Worm (Caenorhabditis elegans): ENCODE measurements around the gene K04D7.6.

K04D7.6 gene

DNA sequence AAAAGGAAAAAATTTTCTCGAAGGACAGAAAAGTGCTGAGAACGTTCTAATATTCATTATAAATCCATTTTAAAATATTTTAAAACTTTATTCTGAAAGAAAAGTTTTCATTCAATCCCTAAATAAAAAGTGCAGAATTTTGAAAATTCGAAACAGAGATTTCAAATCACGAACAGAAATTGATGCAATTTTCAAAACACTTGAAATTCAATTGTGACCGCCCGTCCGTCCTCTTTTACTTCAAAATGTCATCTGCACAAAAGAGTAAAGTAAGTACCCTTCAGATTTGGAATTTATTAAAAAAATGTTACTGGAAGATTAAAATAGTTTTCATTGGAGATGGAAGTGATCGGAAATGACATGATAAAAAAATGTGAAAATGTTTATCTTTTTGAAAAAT, 17.6 kb downstream of the K04D7.6 start:
- no peak for TF ChIP-seq nhr-42 (GFP tag; IDR thresholded peaks at IDR 0.05)
- peak; percentile 44 for TF ChIP-seq fkh-10 (GFP tag; optimal IDR thresholded peaks at IDR 0.05)

- no peak for TF ChIP-seq ceh-62 (tag; optimal IDR thresholded peaks at IDR 0.05)
- TF ChIP-seq nhr-77 (tag; optimal IDR thresholded peaks at IDR 0.05): peak; percentile 13
- TF ChIP-seq jun-1 (tag; optimal IDR thresholded peaks at IDR 0.05): no peak
- TF ChIP-seq nhr-41 (GFP tag; IDR thresholded peaks at IDR 0.05): no peak
- TF ChIP-seq lsy-2 (tag; optimal IDR thresholded peaks at IDR 0.05): peak in 1 of 2 experiments; percentile 25
- no peak for TF ChIP-seq mep-1 (tag; optimal IDR thresholded peaks at IDR 0.05)
- no peak for TF ChIP-seq nhr-76 (tag; optimal IDR thresholded peaks at IDR 0.05)
- TF ChIP-seq F37D6.2 (tag; optimal IDR thresholded peaks at IDR 0.05): no peak
- TF ChIP-seq F26F4.8 (GFP tag; conservative IDR thresholded peaks at IDR 0.05): no peak
- TF ChIP-seq lin-13 (GFP tag; optimal IDR thresholded peaks at IDR 0.05): no peak
- no peak for TF ChIP-seq nhr-48 (tag; optimal IDR thresholded peaks at IDR 0.05)
- TF ChIP-seq zfp-2 (tag; optimal IDR thresholded peaks at IDR 0.05): no peak
- peak; percentile 33; the same call in 1 of the 2 replicates for TF ChIP-seq hmg-1.1 (GFP tag; IDR thresholded peaks at IDR 0.05)
- peak; percentile 5 for TF ChIP-seq mes-2 (tag; optimal IDR thresholded peaks at IDR 0.05; ENCODE audit: poor library complexity, severe bottlenecking)
- no peak for TF ChIP-seq mdl-1 (tag; optimal IDR thresholded peaks at IDR 0.05)
- no peak for TF ChIP-seq nhr-6 (tag; optimal IDR thresholded peaks at IDR 0.05)
- TF ChIP-seq nhr-10 (tag; optimal IDR thresholded peaks at IDR 0.05): no peak
- TF ChIP-seq T26A8.4 (GFP tag; IDR thresholded peaks at IDR 0.05): no peak
- TF ChIP-seq daf-16 (GFP tag; optimal IDR thresholded peaks at IDR 0.05): no peak
- no peak for TF ChIP-seq daf-16 (tag; optimal IDR thresholded peaks at IDR 0.05)
- TF ChIP-seq zip-11 (GFP tag; IDR thresholded peaks at IDR 0.05): no peak
- TF ChIP-seq lin-29 (GFP tag; IDR thresholded peaks at IDR 0.05): no peak
- TF ChIP-seq lim-7 (GFP tag; IDR thresholded peaks at IDR 0.05): no peak
- TF ChIP-seq lin-15B (tag; optimal IDR thresholded peaks at IDR 0.05): no peak
- no peak for TF ChIP-seq ces-1 (GFP tag; optimal IDR thresholded peaks at IDR 0.05)
- TF ChIP-seq unc-130 (GFP tag; optimal IDR thresholded peaks at IDR 0.05): no peak
- TF ChIP-seq unc-62 (GFP tag; optimal IDR thresholded peaks at IDR 0.05 in 1 of 2): no peak
- no peak for TF ChIP-seq unc-62 (tag; optimal IDR thresholded peaks at IDR 0.05)
- no peak for TF ChIP-seq madf-9 (GFP tag; conservative IDR thresholded peaks at IDR 0.05)
- no peak for TF ChIP-seq lin-39 (tag; optimal IDR thresholded peaks at IDR 0.05)
- no peak for TF ChIP-seq fos-1 (tag; optimal IDR thresholded peaks at IDR 0.05)
- TF ChIP-seq ceh-82 (tag; optimal IDR thresholded peaks at IDR 0.05): no peak
- no peak for TF ChIP-seq nhr-28 (tag; optimal IDR thresholded peaks at IDR 0.05)
- TF ChIP-seq hlh-30 (tag; optimal IDR thresholded peaks at IDR 0.05; ENCODE audit: insufficient read depth): peak; percentile 51
- no peak for TF ChIP-seq unc-39 (tag; optimal IDR thresholded peaks at IDR 0.05)
- TF ChIP-seq gei-8 (GFP tag; optimal IDR thresholded peaks at IDR 0.05): no peak
- no peak for TF ChIP-seq spr-1 (tag; optimal IDR thresholded peaks at IDR 0.05)
- no peak for TF ChIP-seq D1046.2 (GFP tag; IDR thresholded peaks at IDR 0.05)
- TF ChIP-seq madf-5 (GFP tag; IDR thresholded peaks at IDR 0.05): no peak
- TF ChIP-seq sdz-12 (GFP tag; optimal IDR thresholded peaks at IDR 0.05): no peak
- peak; percentile 16 for TF ChIP-seq fkh-10 (GFP tag; optimal IDR thresholded peaks at IDR 0.05)
- no peak for TF ChIP-seq dmd-9 (GFP tag; IDR thresholded peaks at IDR 0.05)
- TF ChIP-seq zag-1 (tag; optimal IDR thresholded peaks at IDR 0.05): no peak
- no peak for TF ChIP-seq cey-2 (tag; optimal IDR thresholded peaks at IDR 0.05; ENCODE audit: borderline replicate concordance, insufficient read depth)
- no peak for TF ChIP-seq daf-12 (tag; optimal IDR thresholded peaks at IDR 0.05)
- no peak for TF ChIP-seq snpc-4 (tag; optimal IDR thresholded peaks at IDR 0.05)
- no peak for TF ChIP-seq nhr-102 (tag; optimal IDR thresholded peaks at IDR 0.05)
- TF ChIP-seq tra-1 (GFP tag; IDR thresholded peaks at IDR 0.05): no peak
- TF ChIP-seq ceh-28 (tag; optimal IDR thresholded peaks at IDR 0.05): no peak
- no peak for TF ChIP-seq nhr-42 (GFP tag; IDR thresholded peaks at IDR 0.05)
These were observed 25.8 kb downstream of the K04D7.6 start, which contains the start of gene gta-1 for ce11 chrIV:10180133-10180749. Gene gta-1, plus strand, starts transcription at chrIV:10180660.

Data from whole organism, L4 larva.